Worm (Caenorhabditis elegans): ENCODE measurements around the gene kbp-2.

Gene kbp-2

DNA sequence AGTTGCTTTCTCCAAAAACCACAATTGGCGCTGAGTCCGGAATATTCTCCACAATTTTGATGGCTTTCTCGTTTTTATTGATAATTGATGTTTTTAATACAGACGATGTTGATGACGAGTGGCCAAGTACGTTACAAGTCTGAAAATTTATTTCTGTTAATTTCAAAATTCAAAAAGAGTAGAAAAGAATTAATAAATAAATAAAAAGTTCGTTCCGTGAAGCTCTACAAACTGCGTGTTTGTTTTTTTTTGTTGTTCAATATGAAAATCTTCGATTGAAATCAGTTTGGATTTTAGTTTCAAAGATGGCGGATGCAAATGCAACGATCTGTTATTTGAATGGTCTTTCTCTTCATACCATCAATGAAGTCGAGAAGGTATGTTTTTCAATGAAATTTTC lies 7.3 kb upstream of the kbp-2 start, which contains the start of gene F26F4.2:
F26F4.2 (plus strand) TSS at position 301 of the 400 bp plus-strand sequence.
- TF ChIP-seq lin-11 (tag; optimal IDR thresholded peaks at IDR 0.05) (no peak), nhr-25 (tag; optimal IDR thresholded peaks at IDR 0.05) (no peak), ztf-11 (tag; optimal IDR thresholded peaks at IDR 0.05) (no peak), dmd-4 (tag; optimal IDR thresholded peaks at IDR 0.05) (no peak), egl-27 (tag; optimal IDR thresholded peaks at IDR 0.05) (no peak), ceh-16 (tag; optimal IDR thresholded peaks at IDR 0.05) (no peak), crh-2 (tag; optimal IDR thresholded peaks at IDR 0.05) (no peak), alr-1 (tag; optimal IDR thresholded peaks at IDR 0.05) (no peak), nhr-12 (tag; optimal IDR thresholded peaks at IDR 0.05) (no peak), ztf-4 (tag; optimal IDR thresholded peaks at IDR 0.05) (no peak), ztf-1 (GFP tag; conservative IDR thresholded peaks at IDR 0.05) (no peak), lin-13 (GFP tag; optimal IDR thresholded peaks at IDR 0.05) (no peak), nhr-237 (tag; optimal IDR thresholded peaks at IDR 0.05) (no peak), unc-55 (GFP tag; optimal IDR thresholded peaks at IDR 0.05) (no peak), nhr-21 (tag; optimal IDR thresholded peaks at IDR 0.05) (no peak), lsy-2 (tag; optimal IDR thresholded peaks at IDR 0.05) (no peak), R02D3.7 (tag; optimal IDR thresholded peaks at IDR 0.05) (no peak)

- TF ChIP-seq sma-9 (GFP tag; optimal IDR thresholded peaks at IDR 0.05): no peak
- TF ChIP-seq sma-9 (tag; optimal IDR thresholded peaks at IDR 0.05): no peak
- TF ChIP-seq R02D3.7 (tag; optimal IDR thresholded peaks at IDR 0.05): no peak
- TF ChIP-seq skn-1 (tag; optimal IDR thresholded peaks at IDR 0.05): no peak
Measured at ce11 chrIII:4909938-4910337, 6.3 kb upstream of the kbp-2 start, which contains the start of gene F26F4.12. Gene F26F4.12 (minus strand): TSS chrIII:4910038.

DNA sequence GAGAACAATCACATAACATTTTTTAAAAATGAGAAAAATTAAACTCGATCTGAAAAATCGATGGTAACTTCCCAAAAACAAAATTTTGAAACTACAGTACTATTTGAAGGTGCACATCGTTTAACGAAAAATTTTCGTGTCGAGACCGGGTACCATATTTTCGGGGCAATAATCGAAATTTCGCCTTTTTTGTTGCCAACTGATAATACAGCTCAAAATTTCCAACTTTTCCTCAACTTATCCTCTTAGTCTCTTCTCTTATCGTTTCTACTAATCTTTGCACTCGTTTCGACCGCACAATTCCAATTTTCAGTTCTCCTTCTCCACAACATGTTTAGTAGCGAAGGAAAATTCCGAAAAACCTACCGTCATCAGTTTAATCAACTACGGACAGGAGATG lies 3.2 kb upstream of the kbp-2 start, which contains the start of gene rom-1:
rom-1 (plus strand) TSS at position 301 of the 400 bp plus-strand sequence.
- TF ChIP-seq unc-39 (tag; optimal IDR thresholded peaks at IDR 0.05) (no peak), F13H6.1 (tag; optimal IDR thresholded peaks at IDR 0.05) (no peak), Y55F3AM.14 (GFP tag; optimal IDR thresholded peaks at IDR 0.05) (no peak), unc-55 (GFP tag; optimal IDR thresholded peaks at IDR 0.05) (no peak), lin-11 (tag; optimal IDR thresholded peaks at IDR 0.05) (no peak), nhr-12 (tag; optimal IDR thresholded peaks at IDR 0.05) (no peak), blmp-1 (tag; optimal IDR thresholded peaks at IDR 0.05; ENCODE audit: insufficient read depth) (no peak), nhr-21 (tag; optimal IDR thresholded peaks at IDR 0.05) (no peak), sma-3 (GFP tag; optimal IDR thresholded peaks at IDR 0.05) (no peak), nhr-23 (tag; optimal IDR thresholded peaks at IDR 0.05) (no peak), mdl-1 (tag; optimal IDR thresholded peaks at IDR 0.05) (no peak), snpc-4 (tag; optimal IDR thresholded peaks at IDR 0.05) (no peak), nhr-129 (tag; optimal IDR thresholded peaks at IDR 0.05) (no peak), sma-9 (GFP tag; optimal IDR thresholded peaks at IDR 0.05) (no peak), sma-9 (tag; optimal IDR thresholded peaks at IDR 0.05) (no peak), dmd-4 (tag; optimal IDR thresholded peaks at IDR 0.05) (no peak)

ce11 chrIII:4906365-4906764 lies 2.7 kb upstream of the kbp-2 start:
- TF ChIP-seq gmeb-1 (tag; optimal IDR thresholded peaks at IDR 0.05): peak; percentile 20
- no peak for TF ChIP-seq lin-11 (tag; optimal IDR thresholded peaks at IDR 0.05)
- TF ChIP-seq peb-1 (tag; optimal IDR thresholded peaks at IDR 0.05): no peak
- no peak for TF ChIP-seq F13H6.1 (tag; optimal IDR thresholded peaks at IDR 0.05)
- no peak for TF ChIP-seq mdl-1 (tag; optimal IDR thresholded peaks at IDR 0.05)
- TF ChIP-seq fos-1 (tag; optimal IDR thresholded peaks at IDR 0.05): peak; percentile 99

DNA sequence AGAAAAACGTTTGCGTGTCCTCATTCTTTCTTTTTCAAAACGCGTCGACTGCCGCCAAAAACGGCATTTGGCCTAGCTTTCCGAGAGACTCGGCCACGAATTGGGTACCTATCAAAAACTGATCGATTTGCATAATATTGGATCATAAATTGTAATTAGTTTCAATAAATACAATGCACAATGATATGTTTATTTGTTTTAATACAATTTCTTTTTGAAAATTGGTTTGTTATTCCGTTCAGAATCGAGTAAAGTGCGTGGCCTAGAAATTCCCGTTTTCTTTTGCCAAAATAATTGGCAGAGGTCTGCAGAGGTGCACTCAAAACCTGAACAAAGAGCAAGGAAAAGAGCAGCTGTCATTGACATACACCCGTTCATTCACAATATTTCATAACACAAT lies 1.7 kb upstream of the kbp-2 start, which contains the start of gene F26F4.8:
F26F4.8 (minus strand) TSS at position 69 of the 400 bp plus-strand sequence.
- no peak for TF ChIP-seq lin-13 (GFP tag; optimal IDR thresholded peaks at IDR 0.05)
- peak; percentile 21 for TF ChIP-seq unc-55 (GFP tag; optimal IDR thresholded peaks at IDR 0.05)
- TF ChIP-seq C34F6.9 (tag; optimal IDR thresholded peaks at IDR 0.05): peak; percentile 55
- TF ChIP-seq gmeb-1 (tag; optimal IDR thresholded peaks at IDR 0.05): peak; percentile 17
- peak; percentile 36 for TF ChIP-seq fos-1 (tag; optimal IDR thresholded peaks at IDR 0.05)
- TF ChIP-seq ZK546.5 (tag; optimal IDR thresholded peaks at IDR 0.05): no peak
- peak in 1 of 2 experiments; percentile 41 for TF ChIP-seq lsy-2 (tag; optimal IDR thresholded peaks at IDR 0.05)
- TF ChIP-seq nhr-21 (tag; optimal IDR thresholded peaks at IDR 0.05): no peak
- no peak for TF ChIP-seq nhr-77 (tag; optimal IDR thresholded peaks at IDR 0.05)
- TF ChIP-seq aly-2 (tag; optimal IDR thresholded peaks at IDR 0.05): no peak
- peak; percentile 16 for TF ChIP-seq nhr-129 (tag; optimal IDR thresholded peaks at IDR 0.05)
- TF ChIP-seq crh-2 (tag; optimal IDR thresholded peaks at IDR 0.05): no peak
- TF ChIP-seq F13H6.1 (tag; optimal IDR thresholded peaks at IDR 0.05): peak; percentile 28
- TF ChIP-seq nhr-25 (tag; optimal IDR thresholded peaks at IDR 0.05): no peak
